Worm (Caenorhabditis elegans) whole organism, L4/young adult: ENCODE results near the gene nspe-7.

Source experiments
- W03F9.2 ChIP-seq: fragments of 150-350 bp; optimal IDR thresholded peaks from 2 replicates; lab custom pipeline; 2014; ENCODE audit warnings: missing biosample characterization, missing genetic modification characterization
- him-1 ChIP-seq: sonication (generic microtip); optimal IDR thresholded peaks from 2 replicates; lab custom pipeline; 2016; ENCODE audit warnings: missing genotype, missing genetic modification reagents, missing genetic modification characterization, missing compliant biosample characterization

DNA sequence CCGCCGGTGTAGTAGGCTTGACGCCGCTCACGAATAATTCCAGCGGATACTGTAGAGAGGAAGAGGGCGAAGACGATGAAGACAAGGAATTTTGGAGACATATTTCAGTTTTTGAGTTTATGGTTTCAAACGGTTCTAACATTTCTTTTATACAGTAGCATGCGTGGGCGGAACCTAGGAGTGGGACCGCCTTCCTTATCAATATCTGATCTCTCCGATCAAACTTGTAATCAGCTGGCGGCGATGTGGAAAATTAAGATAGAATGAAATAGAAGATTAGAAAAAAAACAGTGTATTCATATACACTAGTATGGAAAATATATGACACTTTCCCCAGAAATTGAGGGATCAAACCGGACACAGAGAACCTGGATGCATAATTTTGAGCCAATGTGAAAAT, 7.7 kb upstream of the nspe-7 start, which contains the start of gene nspe-2:
- TF ChIP-seq him-1 (tag; lab: Kevin White, UChicago) (no peak), W03F9.2 (tag; lab: Kevin White, UChicago) (no peak)
